Worm (Caenorhabditis elegans) whole organism, late embryonic: ENCODE data around the gene F14D7.9.
"Not testable (repeated sequence)": the region's sequence is repeated elsewhere in the genome, so short reads cannot be mapped to it uniquely, and the experiment has no call there.

ENCODE experiments used
- F13H6.1 ChIP-seq: sonication (generic microtip); optimal IDR thresholded peaks from 2 replicates; lab custom pipeline; 2016; ENCODE audit warnings: missing genetic modification characterization, missing compliant biosample characterization
- K02D7.2 ChIP-seq: sonication (generic microtip); optimal IDR thresholded peaks from 2 replicates; lab custom pipeline; 2017; ENCODE audit warnings: mild to moderate bottlenecking, missing genetic modification characterization, missing compliant biosample characterization
- K09A11.1 ChIP-seq: sonication (generic microtip); optimal IDR thresholded peaks from 2 replicates; lab custom pipeline; 2017; ENCODE audit warnings: antibody characterized with exemption, mild to moderate bottlenecking, missing genetic modification characterization, missing compliant biosample characterization; ENCODE audit not compliant: insufficient read depth
- ceh-14 ChIP-seq: sonication (generic microtip); optimal IDR thresholded peaks from 2 replicates; lab custom pipeline; 2016; ENCODE audit warnings: missing genotype, missing genetic modification characterization, missing compliant biosample characterization
- ceh-2 ChIP-seq: sonication (generic microtip); optimal IDR thresholded peaks from 2 replicates; lab custom pipeline; 2016; ENCODE audit warnings: missing genotype, missing genetic modification characterization, missing compliant biosample characterization
- ceh-30 ChIP-seq: fragments of 150-350 bp; optimal IDR thresholded peaks from 2 replicates; lab custom pipeline; 2014; ENCODE audit warnings: missing biosample characterization, missing genetic modification characterization
- ceh-45 ChIP-seq: fragments of 200-800 bp; sonication (Bioruptor generic); IDR thresholded peaks from 2 replicates; pipeline ENCODE4 v1.3.6; 2022; ENCODE audit warnings: missing genetic modification reagents, missing genetic modification characterization, missing compliant biosample characterization
- ceh-48 ChIP-seq: sonication (generic microtip); optimal IDR thresholded peaks from 2 replicates; lab custom pipeline; 2016; ENCODE audit warnings: missing genetic modification characterization, inconsistent platforms, missing compliant biosample characterization
- ceh-6 ChIP-seq: fragments of 200-800 bp; sonication (Bioruptor generic); optimal IDR thresholded peaks from 2 replicates; lab custom pipeline; 2018; ENCODE audit warnings: mild to moderate bottlenecking, missing genetic modification characterization, missing compliant biosample characterization
- dmd-4 ChIP-seq: sonication (generic microtip); optimal IDR thresholded peaks from 2 replicates; lab custom pipeline; 2016; ENCODE audit warnings: borderline replicate concordance, missing genetic modification characterization, missing compliant biosample characterization
- dve-1 ChIP-seq: sonication (generic microtip); optimal IDR thresholded peaks from 2 replicates; lab custom pipeline; 2017; ENCODE audit warnings: antibody characterized with exemption, mild to moderate bottlenecking, missing genetic modification characterization, missing compliant biosample characterization
- elt-2 ChIP-seq: sonication (generic microtip); optimal IDR thresholded peaks from 2 replicates; lab custom pipeline; 2016; ENCODE audit warnings: missing genetic modification reagents, missing genetic modification characterization, missing compliant biosample characterization
- elt-4 ChIP-seq: sonication (generic microtip); optimal IDR thresholded peaks from 2 replicates; lab custom pipeline; 2016; ENCODE audit warnings: missing genetic modification characterization, missing compliant biosample characterization
- ets-4 ChIP-seq: sonication (generic microtip); optimal IDR thresholded peaks from 2 replicates; lab custom pipeline; 2016; ENCODE audit warnings: missing genetic modification characterization, missing compliant biosample characterization
- fax-1 ChIP-seq: sonication (generic microtip); optimal IDR thresholded peaks from 2 replicates; lab custom pipeline; 2016; ENCODE audit warnings: missing genotype, missing genetic modification characterization, missing compliant biosample characterization
- gmeb-2 ChIP-seq: sonication (generic microtip); optimal IDR thresholded peaks from 2 replicates; lab custom pipeline; 2016; ENCODE audit warnings: missing genetic modification characterization, inconsistent platforms, missing compliant biosample characterization
- hlh-15 ChIP-seq: sonication (generic microtip); optimal IDR thresholded peaks from 2 replicates; lab custom pipeline; 2016; ENCODE audit warnings: missing genetic modification characterization, missing compliant biosample characterization
- lin-11 ChIP-seq: fragments of 200-800 bp; sonication (Bioruptor generic); optimal IDR thresholded peaks from 2 replicates; lab custom pipeline; 2018; ENCODE audit warnings: mild to moderate bottlenecking, missing genetic modification characterization, missing compliant biosample characterization
- madf-2 ChIP-seq: sonication (generic microtip); optimal IDR thresholded peaks from 2 replicates; lab custom pipeline; 2017; ENCODE audit warnings: missing genetic modification characterization, missing compliant biosample characterization
- nhr-11 ChIP-seq: fragments of 150-350 bp; optimal IDR thresholded peaks from 2 replicates; lab custom pipeline; 2014; ENCODE audit warnings: missing biosample characterization, missing genetic modification characterization
- nhr-232 ChIP-seq: sonication (generic microtip); optimal IDR thresholded peaks from 2 replicates; lab custom pipeline; 2016; ENCODE audit warnings: missing genetic modification characterization, missing compliant biosample characterization
- pha-2 ChIP-seq: sonication (generic microtip); optimal IDR thresholded peaks from 2 replicates; lab custom pipeline; 2017; ENCODE audit warnings: mild to moderate bottlenecking, missing genetic modification characterization, missing compliant biosample characterization
- pha-4 ChIP-seq: fragments of 150-350 bp; optimal IDR thresholded peaks from 2 replicates; lab custom pipeline; 2018; ENCODE audit warnings: missing biosample characterization, missing genetic modification reagents, missing genetic modification characterization
- pqm-1 ChIP-seq: sonication (generic microtip); optimal IDR thresholded peaks from 2 replicates; lab custom pipeline; 2016; ENCODE audit warnings: missing genetic modification characterization, missing compliant biosample characterization
- pros-1 ChIP-seq: fragments of 150-350 bp; optimal IDR thresholded peaks from 2 replicates; lab custom pipeline; 2014; ENCODE audit warnings: missing biosample characterization, missing genetic modification reagents, missing genetic modification characterization
- sox-2 ChIP-seq: fragments of 200-800 bp; sonication (Bioruptor generic); IDR thresholded peaks from 2 replicates; pipeline ENCODE4 v1.3.6; 2022; ENCODE audit warnings: missing genetic modification reagents, missing genetic modification characterization, missing compliant biosample characterization
- ztf-16 ChIP-seq: sonication (generic microtip); optimal IDR thresholded peaks from 2 replicates; lab custom pipeline; 2017; ENCODE audit warnings: missing genetic modification characterization, missing compliant biosample characterization

F14D7.9 gene

DNA sequence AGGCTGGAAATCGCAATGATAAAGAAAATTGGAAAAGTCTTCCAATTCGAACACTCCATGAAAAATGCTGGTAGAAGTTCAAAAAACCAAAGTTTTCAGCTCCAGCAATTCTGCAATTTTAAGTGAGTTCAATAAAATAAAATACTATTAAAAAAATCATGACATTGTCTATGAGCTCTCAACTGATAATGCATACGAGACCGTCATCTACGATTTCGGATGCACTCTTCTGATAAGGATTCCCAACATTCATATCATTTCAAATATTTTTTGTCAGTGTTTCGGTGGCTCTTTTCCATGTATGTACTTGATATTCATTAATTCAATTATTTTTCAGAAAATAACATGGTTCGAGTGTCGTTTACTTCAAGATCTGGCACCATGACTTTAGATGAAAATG lies 6.6 kb downstream of the F14D7.9 start, which contains the start of gene F14D7.6:
Gene F14D7.6 (plus strand): TSS at position 338 of the 400 bp plus-strand sequence.
- TF ChIP-seq elt-2 (tag; lab: Kevin White, UChicago) (peak; percentile 21), K02D7.2 (tag; lab: Kevin White, UChicago) (no peak)

DNA sequence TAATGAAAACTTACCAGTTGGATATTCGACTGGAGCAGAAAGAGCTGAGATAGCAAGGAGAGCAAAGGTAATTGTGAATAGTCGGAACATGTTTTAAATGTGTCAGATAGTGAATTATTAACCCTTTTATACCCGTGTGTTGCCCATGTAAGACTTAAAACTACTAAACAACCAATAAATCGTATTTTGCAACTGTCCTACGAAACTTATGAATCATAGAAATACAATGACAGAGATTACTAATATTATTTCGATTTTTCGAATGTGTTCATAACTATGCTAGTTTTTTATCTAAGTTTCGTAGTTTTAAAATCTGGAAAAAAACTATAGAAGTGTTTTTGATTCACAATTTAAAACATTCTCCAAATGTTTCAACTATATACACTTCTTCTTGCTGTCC lies 12.3 kb downstream of the F14D7.9 start, which contains the start of gene spig-4:
Gene spig-4 (minus strand): TSS at position 101 of the 400 bp plus-strand sequence.
- not testable (repeated sequence) for TF ChIP-seq dve-1; ceh-14 (tag; lab: Kevin White, UChicago); K02D7.2 (tag; lab: Kevin White, UChicago)

- not testable (repeated sequence) for TF ChIP-seq pqm-1 (tag; lab: Kevin White, UChicago); K09A11.1 (tag; lab: Kevin White, UChicago); gmeb-2
Measured at ce11 chrV:14308164-14308563, 13.7 kb downstream of the F14D7.9 start, which contains the start of gene spig-5. TSS of gene spig-5 (plus strand) at chrV:14308464.

ce11 chrV:14309632-14310031 lies 15.1 kb downstream of the F14D7.9 start, which contains the start of gene F14D7.14:
TSS of gene F14D7.14 (plus strand) at chrV:14309932.
- not testable (repeated sequence) for TF ChIP-seq ceh-6 (GFP tag; lab: Kevin White, UChicago); dmd-4 (tag; lab: Kevin White, UChicago); dve-1

ce11 chrV:14311115-14311514 lies 16.6 kb downstream of the F14D7.9 start, which contains the start of gene ddn-3:
TSS of gene ddn-3 (minus strand) at chrV:14311215.
- TF ChIP-seq nhr-11 (tag; lab: Kevin White, UChicago) (no peak), pha-2 (no peak), ceh-2 (tag; lab: Kevin White, UChicago) (no peak), lin-11 (tag; lab: Kevin White, UChicago) (no peak), sox-2 (GFP tag; lab: Robert Waterston, UW) (no peak)

- TF ChIP-seq ceh-48 (tag; lab: Kevin White, UChicago) (no peak), ceh-45 (no peak)
Measured at ce11 chrV:14312695-14313094, 18.2 kb downstream of the F14D7.9 start, which contains the start of gene F14D7.8. TSS of gene F14D7.8 (minus strand) at chrV:14312795.

DNA sequence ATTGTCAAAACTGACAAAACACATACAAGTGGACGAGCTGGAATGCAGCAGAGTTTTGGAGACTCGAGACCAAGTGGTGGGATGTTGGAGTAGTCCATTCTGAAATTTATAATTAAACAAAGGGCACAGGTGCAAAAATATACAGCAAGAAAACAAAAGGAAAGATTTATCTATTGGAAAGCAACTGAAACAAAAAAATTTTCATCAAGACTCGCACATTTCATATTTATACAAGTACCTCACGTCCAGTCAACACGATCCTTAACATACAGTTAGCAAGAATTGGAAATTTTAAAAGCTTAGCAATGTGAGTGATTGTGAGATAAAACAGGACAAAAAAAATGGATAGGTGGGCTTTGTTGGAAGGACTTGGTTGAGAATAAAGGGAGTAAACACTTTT lies 19.7 kb downstream of the F14D7.9 start, which contains the start of gene F47B8.1:
Gene F47B8.1 (minus strand): TSS at position 101 of the 400 bp plus-strand sequence.
- no peak for TF ChIP-seq gmeb-2
- TF ChIP-seq madf-2 (tag; lab: Kevin White, UChicago): no peak
- no peak for TF ChIP-seq ceh-30 (tag; lab: Kevin White, UChicago)
- no peak for TF ChIP-seq pha-4 (tag; lab: Kevin White, UChicago)
- no peak for TF ChIP-seq ztf-16 (tag; lab: Kevin White, UChicago)
- TF ChIP-seq, all 69 proteins: peak for 0

DNA sequence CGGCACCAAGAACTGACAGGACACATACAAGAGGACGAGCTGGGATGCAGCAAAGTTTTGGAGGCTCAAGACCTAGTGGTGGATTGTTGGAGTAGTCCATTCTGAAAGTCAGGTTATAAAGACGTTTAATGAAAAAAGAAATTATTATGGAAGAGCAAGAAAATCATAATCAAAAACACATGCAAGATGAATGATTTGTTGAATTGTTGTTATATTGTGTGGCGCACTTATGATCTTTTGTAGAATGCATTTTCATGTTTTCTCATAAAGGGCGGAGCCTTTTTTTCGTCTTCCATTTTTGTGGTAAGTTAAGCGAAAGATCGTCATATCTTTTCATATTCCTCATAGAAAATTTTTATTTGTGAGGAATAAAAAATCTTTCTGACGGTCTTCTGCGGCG lies 22.0 kb downstream of the F14D7.9 start, which contains the start of gene F47B8.2:
Gene F47B8.2 (minus strand): TSS at position 101 of the 400 bp plus-strand sequence.
- TF ChIP-seq dmd-4 (tag; lab: Kevin White, UChicago) (no peak), ets-4 (tag; lab: Kevin White, UChicago) (no peak), dve-1 (no peak)
- TF ChIP-seq, all 69 proteins: peak for 0

ce11 chrV:14317204-14317603 lies 22.7 kb downstream of the F14D7.9 start:
- TF ChIP-seq nhr-232 (tag; lab: Kevin White, UChicago) (no peak), F13H6.1 (tag; lab: Kevin White, UChicago) (no peak), hlh-15 (no peak), elt-4 (tag; lab: Kevin White, UChicago) (no peak), ceh-6 (GFP tag; lab: Kevin White, UChicago) (no peak), fax-1 (tag; lab: Kevin White, UChicago) (no peak), pros-1 (no peak)
